Fruit fly (Drosophila melanogaster) whole organism, adult: ENCODE data around the gene ORY.

ENCODE experiments used
- CG11617 ChIP-seq: fragments of 200-800 bp; sonication (Bioruptor generic); optimal IDR thresholded peaks from 2 replicates; lab custom pipeline; 2017; ENCODE audit warnings: mild to moderate bottlenecking, missing biosample characterization, missing genetic modification reagents, missing genetic modification characterization
- CG33017 ChIP-seq: fragments of 200-800 bp; sonication (Bioruptor generic); optimal IDR thresholded peaks from 2 replicates; lab custom pipeline; 2018; ENCODE audit warnings: missing biosample characterization, mild to moderate bottlenecking, missing genetic modification characterization, moderate library complexity
- CG5204 ChIP-seq: fragments of 200-800 bp; sonication (Bioruptor generic); optimal IDR thresholded peaks from 2 replicates; lab custom pipeline; 2016; ENCODE audit warnings: missing biosample characterization, missing genetic modification characterization
- CG7101 ChIP-seq: fragments of 200-800 bp; sonication (Bioruptor generic); optimal IDR thresholded peaks from 2 replicates; lab custom pipeline; 2018; ENCODE audit warnings: missing biosample characterization, mild to moderate bottlenecking, missing genetic modification characterization, moderate library complexity
- Clk ChIP-seq: fragments of 200-800 bp; sonication (Bioruptor generic); optimal IDR thresholded peaks from 2 replicates; lab custom pipeline; 2017; ENCODE audit warnings: missing biosample characterization, missing genetic modification characterization
- Mnt ChIP-seq: fragments of 200-800 bp; sonication (Bioruptor generic); optimal IDR thresholded peaks from 2 replicates; lab custom pipeline; 2016; ENCODE audit warnings: missing biosample characterization, mild to moderate bottlenecking, missing genetic modification characterization
- bab1 ChIP-seq: fragments of 200-800 bp; sonication (Bioruptor generic); optimal IDR thresholded peaks from 3 replicates; lab custom pipeline; 2019; ENCODE audit warnings: missing biosample characterization, mild to moderate bottlenecking, missing genetic modification characterization, moderate library complexity
- cic ChIP-seq: fragments of 200-800 bp; sonication (Bioruptor generic); optimal IDR thresholded peaks from 2 replicates; lab custom pipeline; 2017; ENCODE audit warnings: missing biosample characterization, mild to moderate bottlenecking, missing genetic modification characterization, moderate library complexity
- kay ChIP-seq: fragments of 200-800 bp; sonication (Bioruptor generic); peaks from one replicate; lab custom pipeline; 2016; ENCODE audit warnings: missing biosample characterization, missing genetic modification characterization, borderline replicate concordance
- pad ChIP-seq: fragments of 200-800 bp; sonication (Bioruptor generic); optimal IDR thresholded peaks from 3 replicates; lab custom pipeline; 2017; ENCODE audit warnings: missing biosample characterization, missing genetic modification characterization, mild to moderate bottlenecking, moderate library complexity, missing genetic modification reagents
- tj ChIP-seq: fragments of 200-800 bp; sonication (Bioruptor generic); optimal IDR thresholded peaks from 3 replicates; lab custom pipeline; 2017; ENCODE audit warnings: missing biosample characterization, mild to moderate bottlenecking, missing genetic modification characterization, moderate library complexity
- toe ChIP-seq: fragments of 200-800 bp; sonication (Bioruptor generic); optimal IDR thresholded peaks from 2 replicates; lab custom pipeline; 2016; ENCODE audit warnings: missing biosample characterization, missing genetic modification characterization

DNA sequence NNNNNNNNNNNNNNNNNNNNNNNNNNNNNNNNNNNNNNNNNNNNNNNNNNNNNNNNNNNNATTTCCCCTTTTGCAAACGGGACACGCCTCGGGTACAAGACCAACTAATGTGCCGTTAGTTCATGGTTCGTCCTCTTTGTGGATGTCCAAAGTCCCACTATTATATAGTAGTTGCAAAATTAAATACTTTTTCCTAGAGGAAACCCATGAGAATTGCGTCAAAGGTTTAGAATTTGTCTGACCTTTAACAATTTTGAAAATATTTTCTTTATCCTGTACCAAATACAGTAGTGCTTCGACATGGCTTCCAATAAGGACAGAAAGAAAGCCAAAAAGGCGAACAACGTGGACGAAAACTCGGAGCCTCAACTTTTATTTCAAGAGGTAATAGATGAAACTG, at the start of gene ORY:
- TF ChIP-seq Clk (GFP tag; lab: Kevin White, UChicago) (no peak), kay (no peak), cic (GFP tag; lab: Kevin White, UChicago) (no peak), tj (GFP tag; lab: Kevin White, UChicago) (no peak), Mnt (no peak), toe (GFP tag; lab: Kevin White, UChicago) (no peak), CG5204 (no peak), CG33017 (tag; lab: Kevin White, UChicago) (no peak), bab1 (GFP tag; lab: Kevin White, UChicago) (no peak), CG11617 (GFP tag; lab: Kevin White, UChicago) (no peak), pad (GFP tag; lab: Kevin White, UChicago) (no peak), CG7101 (tag; lab: Kevin White, UChicago) (no peak)
